Fruit fly (Drosophila melanogaster) whole organism, embryonic: Measurements from ENCODE around the gene Taf2.

Source experiments
- Atf3 ChIP-seq: fragments of 200-800 bp; sonication (Bioruptor generic); optimal IDR thresholded peaks from 3 replicates; lab custom pipeline; 2016; ENCODE audit warnings: missing biosample characterization, missing genetic modification characterization
- CG10274 ChIP-seq: fragments of 200-800 bp; sonication (Bioruptor generic); optimal IDR thresholded peaks from 3 replicates; lab custom pipeline; 2017; ENCODE audit warnings: missing biosample characterization, mild to moderate bottlenecking, missing genetic modification characterization
- CG10321 ChIP-seq: fragments of 200-800 bp; sonication (Bioruptor generic); IDR thresholded peaks from 2 replicates; pipeline ENCODE4 v1.3.6; 2022; ENCODE audit warnings: missing biosample characterization, missing genetic modification characterization
- CG12299 ChIP-seq: fragments of 200-800 bp; sonication (Bioruptor generic); optimal IDR thresholded peaks from 2 replicates; lab custom pipeline; 2018; ENCODE audit warnings: missing biosample characterization, mild to moderate bottlenecking, missing genetic modification characterization
- CG12659 ChIP-seq: fragments of 200-800 bp; sonication (Bioruptor generic); optimal IDR thresholded peaks from 3 replicates; lab custom pipeline; 2017; ENCODE audit warnings: mild to moderate bottlenecking, missing biosample characterization, missing genetic modification reagents, missing genetic modification characterization
- CG14014 ChIP-seq: fragments of 200-800 bp; sonication (Bioruptor generic); IDR thresholded peaks from 2 replicates; pipeline ENCODE4 v1.3.6; 2022; ENCODE audit warnings: missing biosample characterization, missing genetic modification characterization
- CG14050 ChIP-seq: fragments of 200-800 bp; sonication (Bioruptor generic); IDR thresholded peaks from 3 replicates; pipeline ENCODE4 v1.3.6; 2022; ENCODE audit warnings: missing biosample characterization, missing genetic modification characterization
- CG14710 ChIP-seq: fragments of 200-800 bp; sonication (Bioruptor generic); optimal IDR thresholded peaks from 3 replicates; lab custom pipeline; 2019; ENCODE audit warnings: missing biosample characterization, mild to moderate bottlenecking, missing genetic modification characterization, moderate library complexity
- CG14860 ChIP-seq: fragments of 200-800 bp; sonication (Bioruptor generic); IDR thresholded peaks from 3 replicates; pipeline ENCODE4 v1.3.6; 2022; ENCODE audit warnings: missing biosample characterization, missing genetic modification characterization; ENCODE audit not compliant: partially characterized antibody
- CG16813 ChIP-seq: fragments of 200-800 bp; sonication (Bioruptor generic); IDR thresholded peaks from 3 replicates; pipeline ENCODE4 v1.3.6; 2022; ENCODE audit warnings: missing biosample characterization, missing genetic modification characterization; ENCODE audit not compliant: partially characterized antibody
- CG18619 ChIP-seq: fragments of 200-800 bp; sonication (Bioruptor generic); optimal IDR thresholded peaks from 3 replicates; lab custom pipeline; 2017; ENCODE audit warnings: missing biosample characterization, mild to moderate bottlenecking, missing genetic modification characterization
- CG2202 ChIP-seq: fragments of 200-800 bp; sonication (Bioruptor generic); optimal IDR thresholded peaks from 2 replicates; lab custom pipeline; 2018; ENCODE audit warnings: missing biosample characterization, mild to moderate bottlenecking, missing genetic modification characterization
- CG31224 ChIP-seq: fragments of 200-800 bp; sonication (Bioruptor generic); IDR thresholded peaks from 2 replicates; pipeline ENCODE4 v1.3.6; 2022; ENCODE audit warnings: missing biosample characterization, missing genetic modification characterization
- CG32532 ChIP-seq: fragments of 200-800 bp; sonication (Bioruptor generic); IDR thresholded peaks from 2 replicates; pipeline ENCODE4 v1.3.6; 2022; ENCODE audit warnings: missing biosample characterization, missing genetic modification characterization
- CG34422 ChIP-seq: fragments of 200-800 bp; sonication (Bioruptor generic); IDR thresholded peaks from 3 replicates; pipeline ENCODE4 v1.3.6; 2022; ENCODE audit warnings: missing biosample characterization, missing genetic modification characterization
- CG3838 ChIP-seq: fragments of 200-800 bp; sonication (Bioruptor generic); optimal IDR thresholded peaks from 3 replicates; lab custom pipeline; 2016; ENCODE audit warnings: missing biosample characterization, missing genetic modification characterization
- CG3847 ChIP-seq: fragments of 200-800 bp; sonication (Bioruptor generic); IDR thresholded peaks from 2 replicates; pipeline ENCODE4 v1.3.6; 2022; ENCODE audit warnings: missing biosample characterization, missing genetic modification characterization
- CG3995 ChIP-seq: fragments of 200-800 bp; sonication (Bioruptor generic); optimal IDR thresholded peaks from 3 replicates; lab custom pipeline; 2016; ENCODE audit warnings: missing biosample characterization, missing genetic modification characterization
- CG4404 ChIP-seq: fragments of 200-800 bp; sonication (Bioruptor generic); IDR thresholded peaks from 2 replicates; pipeline ENCODE4 v1.3.6; 2022; ENCODE audit warnings: missing biosample characterization, missing genetic modification characterization
- CG4424 ChIP-seq: fragments of 200-800 bp; sonication (Bioruptor generic); optimal IDR thresholded peaks from 3 replicates; lab custom pipeline; 2016; ENCODE audit warnings: missing biosample characterization, missing genetic modification characterization
- CG7556 ChIP-seq: fragments of 200-800 bp; sonication (Bioruptor generic); optimal IDR thresholded peaks from 2 replicates; lab custom pipeline; 2017; ENCODE audit warnings: missing biosample characterization, mild to moderate bottlenecking, missing genetic modification characterization
- CrebB ChIP-seq: fragments of 200-800 bp; sonication (Bioruptor generic); optimal IDR thresholded peaks from 3 replicates; lab custom pipeline; 2018; ENCODE audit warnings: missing biosample characterization, mild to moderate bottlenecking, missing genetic modification characterization
- Dp ChIP-seq: fragments of 200-800 bp; sonication (Bioruptor generic); optimal IDR thresholded peaks from 2 replicates; lab custom pipeline; 2018; ENCODE audit warnings: missing biosample characterization, mild to moderate bottlenecking, missing genetic modification characterization, moderate library complexity
- Eip74EF ChIP-seq, 2 experiments: fragments of 200-800 bp in 1 of 2; fragments of >200 bp in 1 of 2; sonication (Bioruptor generic) in 1 of 2; optimal IDR thresholded peaks; 2 replicates each; lab custom pipeline; 2017 to 2019; ENCODE audit warnings: missing biosample characterization in 2 of 2, missing genetic modification characterization in 2 of 2, mild to moderate bottlenecking in 1 of 2, moderate library complexity in 1 of 2
- Fer2 ChIP-seq: fragments of 200-800 bp; sonication (Bioruptor generic); optimal IDR thresholded peaks from 2 replicates; lab custom pipeline; 2018; ENCODE audit warnings: missing biosample characterization, mild to moderate bottlenecking, missing genetic modification characterization, moderate library complexity
- GATAe ChIP-seq: fragments of 200-800 bp; sonication (Bioruptor generic); conservative IDR thresholded peaks from 2 replicates; pipeline ENCODE4 v1.3.6; 2022; ENCODE audit warnings: missing biosample characterization, missing genetic modification characterization
- HLHmδ ChIP-seq: fragments of 200-800 bp; sonication (Bioruptor generic); optimal IDR thresholded peaks from 2 replicates; lab custom pipeline; 2018; ENCODE audit warnings: missing biosample characterization, mild to moderate bottlenecking, missing genetic modification characterization, moderate library complexity
- Hey ChIP-seq: fragments of 200-800 bp; sonication (Bioruptor generic); optimal IDR thresholded peaks from 3 replicates; lab custom pipeline; 2018; ENCODE audit warnings: missing biosample characterization, mild to moderate bottlenecking, missing genetic modification characterization
- Hmx ChIP-seq: fragments of 200-800 bp; sonication (Bioruptor generic); optimal IDR thresholded peaks from 2 replicates; lab custom pipeline; 2016; ENCODE audit warnings: missing biosample characterization, missing genetic modification characterization
- Hr78 ChIP-seq, 2 experiments: fragments of 200-800 bp in 1 of 2; fragments of >200 bp in 1 of 2; sonication (Bioruptor generic) in 1 of 2; optimal IDR thresholded peaks; 2 replicates each; lab custom pipeline; 2017 to 2019; ENCODE audit warnings: missing biosample characterization in 2 of 2, missing genetic modification characterization in 2 of 2, mild to moderate bottlenecking in 1 of 2, moderate library complexity in 1 of 2
- Mad ChIP-seq: fragments of 200-800 bp; sonication (Bioruptor generic); optimal IDR thresholded peaks from 2 replicates; lab custom pipeline; 2016; ENCODE audit warnings: missing biosample characterization, missing genetic modification characterization
- Oli ChIP-seq: fragments of 200-800 bp; sonication (Bioruptor generic); optimal IDR thresholded peaks from 2 replicates; lab custom pipeline; 2018; ENCODE audit warnings: missing biosample characterization, mild to moderate bottlenecking, missing genetic modification characterization, moderate library complexity
- Poxn ChIP-seq: fragments of 200-800 bp; sonication (Bioruptor generic); IDR thresholded peaks from 2 replicates; pipeline ENCODE4 v1.3.6; 2022; ENCODE audit warnings: missing biosample characterization, missing genetic modification characterization
- Sin3A ChIP-seq: fragments of >200 bp; optimal IDR thresholded peaks from 2 replicates; lab custom pipeline; 2018
- TFAM ChIP-seq: fragments of 200-800 bp; sonication (Bioruptor generic); optimal IDR thresholded peaks from 2 replicates; lab custom pipeline; 2017; ENCODE audit warnings: missing biosample characterization, missing genetic modification characterization, inconsistent platforms
- ab ChIP-seq: fragments of 200-800 bp; sonication (Bioruptor generic); optimal IDR thresholded peaks from 2 replicates; lab custom pipeline; 2016; ENCODE audit warnings: missing biosample characterization, missing genetic modification characterization
- ac ChIP-seq: fragments of 200-800 bp; sonication (Bioruptor generic); optimal IDR thresholded peaks from 3 replicates; lab custom pipeline; 2017; ENCODE audit warnings: missing biosample characterization, mild to moderate bottlenecking, missing genetic modification characterization
- ato ChIP-seq: fragments of 200-800 bp; sonication (Bioruptor generic); IDR thresholded peaks from 2 replicates; pipeline ENCODE4 v1.3.6; 2022; ENCODE audit warnings: missing biosample characterization, missing genetic modification characterization; ENCODE audit not compliant: partially characterized antibody
- chinmo ChIP-seq: fragments of 200-800 bp; sonication (Bioruptor generic); IDR thresholded peaks from 4 replicates; pipeline ENCODE4 v1.3.6; 2022; ENCODE audit warnings: missing biosample characterization, missing genetic modification characterization; ENCODE audit not compliant: partially characterized antibody
- chn ChIP-seq: fragments of 200-800 bp; sonication (Bioruptor generic); optimal IDR thresholded peaks from 2 replicates; lab custom pipeline; 2016; ENCODE audit warnings: missing biosample characterization, missing genetic modification characterization
- dmrt11E ChIP-seq: fragments of 200-800 bp; sonication (Bioruptor generic); optimal IDR thresholded peaks from 3 replicates; lab custom pipeline; 2018; ENCODE audit warnings: missing biosample characterization, mild to moderate bottlenecking, missing genetic modification characterization, moderate library complexity
- exex ChIP-seq: fragments of 200-800 bp; sonication (Bioruptor generic); optimal IDR thresholded peaks from 4 replicates; lab custom pipeline; 2018; ENCODE audit warnings: missing biosample characterization, mild to moderate bottlenecking, missing genetic modification characterization, moderate library complexity
- hbn ChIP-seq: fragments of 200-800 bp; sonication (Bioruptor generic); IDR thresholded peaks from 2 replicates; pipeline ENCODE4 v1.3.6; 2022; ENCODE audit warnings: missing biosample characterization, missing genetic modification characterization; ENCODE audit not compliant: partially characterized antibody
- nerfin-2 ChIP-seq: fragments of 200-800 bp; sonication (Bioruptor generic); IDR thresholded peaks from 2 replicates; pipeline ENCODE4 v1.3.6; 2022; ENCODE audit warnings: missing biosample characterization, missing genetic modification characterization; ENCODE audit not compliant: partially characterized antibody
- pfk ChIP-seq: fragments of 200-800 bp; sonication (Bioruptor generic); optimal IDR thresholded peaks from 2 replicates; lab custom pipeline; 2018; ENCODE audit warnings: missing biosample characterization, mild to moderate bottlenecking, missing genetic modification characterization, moderate library complexity
- slbo ChIP-seq: fragments of 200-800 bp; sonication (Bioruptor generic); IDR thresholded peaks from 2 replicates; pipeline ENCODE4 v1.3.6; 2022; ENCODE audit warnings: missing biosample characterization, missing genetic modification characterization
- ssp ChIP-seq: fragments of 200-800 bp; sonication (Bioruptor generic); IDR thresholded peaks from 2 replicates; pipeline ENCODE4 v1.3.6; 2022; ENCODE audit warnings: missing biosample characterization, missing genetic modification characterization
- tll ChIP-seq, 2 experiments: fragments of 200-800 bp in 1 of 2; fragments of >200 bp in 1 of 2; sonication (Bioruptor generic) in 1 of 2; optimal IDR thresholded peaks; 2 replicates each; lab custom pipeline; 2017 to 2019; ENCODE audit warnings: missing biosample characterization in 2 of 2, missing genetic modification characterization in 2 of 2, mild to moderate bottlenecking in 1 of 2, moderate library complexity in 1 of 2
- twi ChIP-seq: fragments of 200-800 bp; optimal IDR thresholded peaks from 2 replicates; lab custom pipeline; 2019; ENCODE audit warnings: missing biosample characterization, mild to moderate bottlenecking, missing genetic modification characterization, moderate library complexity
- vnd ChIP-seq: fragments of 200-800 bp; sonication (Bioruptor generic); IDR thresholded peaks from 3 replicates; pipeline ENCODE4 v1.3.6; 2022; ENCODE audit warnings: missing biosample characterization, missing genetic modification characterization; ENCODE audit not compliant: partially characterized antibody

Gene Taf2

DNA sequence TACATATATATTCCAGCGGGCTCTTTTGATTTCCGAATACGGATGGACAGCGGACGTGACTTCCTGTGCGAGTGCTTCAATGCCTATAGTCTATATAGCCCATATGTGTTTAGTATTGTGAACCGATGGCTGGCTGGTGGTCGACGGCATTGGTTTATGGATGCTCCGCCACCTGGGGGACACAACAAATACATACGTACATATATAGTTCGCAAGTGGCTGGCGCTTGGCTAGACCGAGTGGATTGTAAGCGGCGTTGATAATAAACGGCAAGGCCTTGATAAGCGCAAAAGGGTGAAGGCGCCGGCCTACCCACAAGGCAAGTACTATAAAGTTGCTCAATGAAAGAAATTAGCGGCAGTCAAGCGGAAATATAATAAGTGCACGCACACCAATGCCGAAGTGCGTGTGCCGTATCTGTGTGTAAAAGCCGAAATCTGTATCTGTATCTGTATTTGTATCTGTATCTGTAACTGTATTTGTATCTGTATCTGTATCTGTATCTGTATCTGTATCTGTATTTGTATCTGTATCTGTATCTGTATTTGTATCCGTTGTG is 42.4 kb downstream of the Taf2 start:
- TF ChIP-seq CG31224 (GFP tag; lab: Robert Waterston, UW) (no peak), CG12299 (tag; lab: Kevin White, UChicago) (no peak), Oli (no peak), CG3847 (no peak), CG14710 (tag; lab: Kevin White, UChicago) (no peak), GATAe (GFP tag; lab: Robert Waterston, UW) (peak; percentile 37; the same call in 1 of the 2 replicates), CG10321 (GFP tag; lab: Robert Waterston, UW) (no peak), CG34422 (GFP tag; lab: Robert Waterston, UW) (no peak), CG3838 (no peak), CG2202 (tag; lab: Kevin White, UChicago) (no peak), CG10274 (no peak), vnd (no peak), TFAM (GFP tag; lab: Kevin White, UChicago) (no peak), CG16813 (GFP tag; lab: Robert Waterston, UW) (no peak), Dp (GFP tag; lab: Kevin White, UChicago) (no peak), CG12659 (GFP tag; lab: Kevin White, UChicago) (no peak), nerfin-2 (GFP tag; lab: Robert Waterston, UW) (no peak), ssp (GFP tag; lab: Robert Waterston, UW) (no peak), Eip74EF (GFP tag; optimal IDR thresholded peaks at IDR 0.05; lab: Kevin White, UChicago) (peak in 1 of 2 experiments; percentile 10), CG7556 (GFP tag; lab: Kevin White, UChicago) (no peak), ab (GFP tag; lab: Kevin White, UChicago) (no peak), Poxn (GFP tag; lab: Robert Waterston, UW) (no peak), CG3995 (GFP tag; lab: Kevin White, UChicago) (no peak), Hr78 (GFP tag; optimal IDR thresholded peaks at IDR 0.05; lab: Kevin White, UChicago) (no peak), chn (GFP tag; lab: Kevin White, UChicago) (no peak), Hey (tag; lab: Kevin White, UChicago) (no peak), dmrt11E (tag; lab: Kevin White, UChicago) (no peak), ac (no peak), CrebB (tag; lab: Kevin White, UChicago) (no peak), Mad (GFP tag; lab: Kevin White, UChicago) (no peak), Atf3 (GFP tag; lab: Kevin White, UChicago) (no peak), CG14014 (0 out of 2 replicates have a peak, but pooled peaks have one; percentile 20), ato (GFP tag; lab: Robert Waterston, UW) (no peak), Hmx (no peak), CG32532 (GFP tag; lab: Robert Waterston, UW) (no peak), hbn (GFP tag; lab: Robert Waterston, UW) (no peak), CG14050 (GFP tag; lab: Robert Waterston, UW) (no peak), pfk (GFP tag; lab: Kevin White, UChicago) (no peak), Sin3A (lab: Kevin White, UChicago) (no peak), exex (tag; lab: Kevin White, UChicago) (peak; percentile 59), chinmo (GFP tag; lab: Robert Waterston, UW) (0 out of 4 replicates have a peak, but pooled peaks have one; percentile 33), slbo (GFP tag; lab: Robert Waterston, UW) (no peak), Fer2 (tag; lab: Kevin White, UChicago) (no peak), CG4404 (GFP tag; lab: Robert Waterston, UW) (no peak), CG14860 (GFP tag; lab: Robert Waterston, UW) (no peak), tll (GFP tag; optimal IDR thresholded peaks at IDR 0.05; lab: Kevin White, UChicago) (no peak), CG4424 (no peak), CG18619 (GFP tag; lab: Kevin White, UChicago) (no peak), HLHmδ (GFP tag; lab: Kevin White, UChicago) (no peak), twi (tag; lab: Kevin White, UChicago) (peak; percentile 31)
